Worm (Caenorhabditis elegans) whole organism, L3 larva: ENCODE data around the gene Y50D4A.10.

Experiments used
- fos-1 ChIP-seq: fragments of 150-350 bp; optimal IDR thresholded peaks from 2 replicates; lab custom pipeline; 2014; ENCODE audit warnings: missing biosample characterization, missing genetic modification characterization
- lin-39 ChIP-seq: fragments of 150-350 bp; optimal IDR thresholded peaks from 2 replicates; lab custom pipeline; 2018; ENCODE audit warnings: missing biosample characterization, missing genetic modification reagents, missing genetic modification characterization
- tbx-2 ChIP-seq: sonication (generic microtip); optimal IDR thresholded peaks from 2 replicates; lab custom pipeline; 2016; ENCODE audit warnings: mild to moderate bottlenecking, missing genetic modification characterization, missing compliant biosample characterization

DNA sequence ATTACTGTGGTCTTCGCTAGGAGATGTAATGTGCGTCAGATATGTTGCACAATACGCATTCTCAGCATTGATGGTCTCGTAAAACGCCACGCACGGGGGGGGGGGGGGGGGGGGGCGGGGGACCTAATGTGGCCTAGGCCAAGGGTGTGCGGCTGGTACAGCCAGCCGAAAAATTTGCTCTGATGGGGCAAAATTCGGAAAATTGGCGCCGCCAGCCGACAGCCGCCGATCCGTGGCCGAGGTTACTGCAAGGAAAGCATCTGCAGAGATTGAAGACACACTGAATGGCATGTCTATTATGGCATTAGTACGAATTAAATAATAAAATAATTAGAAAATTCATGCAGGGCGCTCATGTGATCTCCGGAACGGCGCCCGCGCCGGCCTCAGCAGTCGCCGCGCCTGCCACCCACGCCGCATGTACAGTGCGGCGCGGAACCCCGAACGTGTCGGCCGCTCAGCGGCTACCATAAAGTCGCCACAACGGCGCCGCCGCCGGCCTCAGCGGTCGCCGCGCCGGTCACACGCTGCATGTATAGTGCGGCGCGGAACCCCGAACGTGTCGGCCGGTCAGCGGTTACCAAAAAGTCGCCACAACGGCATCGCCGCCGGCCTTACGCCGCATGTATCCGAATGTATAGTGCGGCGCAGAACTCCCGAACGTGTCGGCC lies 21.0 kb downstream of the Y50D4A.10 start, which contains the start of gene Y50D4A.6:
- TF ChIP-seq lin-39 (tag; lab: Kevin White, UChicago) (no peak), fos-1 (tag; lab: Kevin White, UChicago) (no peak), tbx-2 (tag; lab: Kevin White, UChicago) (no peak)
